Worm (Caenorhabditis elegans) whole organism, L1 larva: ENCODE data around the gene srw-11.

Experiments used
- C16A3.4 ChIP-seq: fragments of 150-350 bp; optimal IDR thresholded peaks from 2 replicates; lab custom pipeline; 2014; ENCODE audit warnings: missing biosample characterization, missing genetic modification characterization
- C34B4.2 ChIP-seq: sonication (generic microtip); optimal IDR thresholded peaks from 2 replicates; lab custom pipeline; 2017; ENCODE audit warnings: mild to moderate bottlenecking, missing genetic modification characterization, missing compliant biosample characterization
- Y116A8C.19 ChIP-seq: sonication (generic microtip); optimal IDR thresholded peaks from 2 replicates; lab custom pipeline; 2016; ENCODE audit warnings: missing compliant biosample characterization, missing genetic modification characterization, borderline replicate concordance
- aly-2 ChIP-seq: fragments of 150-350 bp; optimal IDR thresholded peaks from 2 replicates; lab custom pipeline; 2014; ENCODE audit warnings: missing biosample characterization, missing genetic modification characterization
- ama-1 ChIP-seq: fragments of 150-350 bp; optimal IDR thresholded peaks from 2 replicates; lab custom pipeline; 2014
- blmp-1 ChIP-seq: fragments of 150-350 bp; optimal IDR thresholded peaks from 2 replicates; lab custom pipeline; 2014; ENCODE audit warnings: missing biosample characterization, missing genetic modification characterization
- ceh-8 ChIP-seq: fragments of 200-800 bp; sonication (Bioruptor generic); optimal IDR thresholded peaks from 2 replicates; lab custom pipeline; 2018; ENCODE audit warnings: mild to moderate bottlenecking, missing genetic modification characterization, moderate library complexity, missing compliant biosample characterization
- ceh-88 ChIP-seq: fragments of 200-800 bp; sonication (Bioruptor generic); IDR thresholded peaks from 2 replicates; pipeline ENCODE4 v1.3.6; 2022; ENCODE audit warnings: missing genetic modification characterization, missing compliant biosample characterization
- ceh-90 ChIP-seq: sonication (generic microtip); optimal IDR thresholded peaks from 2 replicates; lab custom pipeline; 2016; ENCODE audit warnings: missing genetic modification characterization, missing compliant biosample characterization
- efl-3 ChIP-seq: fragments of 200-800 bp; sonication (Bioruptor generic); optimal IDR thresholded peaks from 2 replicates; lab custom pipeline; 2018; ENCODE audit warnings: mild to moderate bottlenecking, missing genetic modification characterization, missing compliant biosample characterization
- egl-13 ChIP-seq: sonication (generic microtip); optimal IDR thresholded peaks from 2 replicates; lab custom pipeline; 2016; ENCODE audit warnings: missing genotype, missing genetic modification reagents, missing genetic modification characterization, missing compliant biosample characterization
- egl-27 ChIP-seq, 2 experiments: fragments of 150-350 bp in 1 of 2; sonication (generic microtip); optimal IDR thresholded peaks; 3 replicates each; lab custom pipeline; 2017 to 2018; ENCODE audit warnings: missing biosample characterization in 2 of 2, missing genetic modification characterization in 2 of 2, missing genetic modification reagents in 2 of 2
- elt-2 ChIP-seq: sonication (generic microtip); optimal IDR thresholded peaks from 2 replicates; lab custom pipeline; 2016; ENCODE audit warnings: missing genetic modification characterization, mild to moderate bottlenecking, inconsistent platforms, missing compliant biosample characterization, missing genetic modification reagents
- fkh-4 ChIP-seq: sonication (generic microtip); optimal IDR thresholded peaks from 2 replicates; lab custom pipeline; 2016; ENCODE audit warnings: missing compliant biosample characterization, missing genetic modification characterization, borderline replicate concordance
- fkh-8 ChIP-seq: sonication (generic microtip); optimal IDR thresholded peaks from 2 replicates; lab custom pipeline; 2016; ENCODE audit warnings: mild to moderate bottlenecking, missing genetic modification characterization, missing compliant biosample characterization
- hlh-4 ChIP-seq: sonication (generic microtip); optimal IDR thresholded peaks from 2 replicates; lab custom pipeline; 2016; ENCODE audit warnings: mild to moderate bottlenecking, missing genetic modification characterization, missing compliant biosample characterization
- hpl-2 ChIP-seq: fragments of 150-350 bp; optimal IDR thresholded peaks from 2 replicates; lab custom pipeline; 2014; ENCODE audit warnings: missing biosample characterization, missing genetic modification reagents, missing genetic modification characterization
- isw-1 ChIP-seq: fragments of 200-800 bp; sonication (Bioruptor generic); IDR thresholded peaks from 2 replicates; pipeline ENCODE4 v1.3.6; 2022; ENCODE audit warnings: missing genetic modification characterization, missing compliant biosample characterization
- jun-1 ChIP-seq: fragments of 150-350 bp; optimal IDR thresholded peaks from 2 replicates; lab custom pipeline; 2014; ENCODE audit warnings: missing biosample characterization, missing genetic modification reagents, missing genetic modification characterization
- lin-13 ChIP-seq: fragments of 150-350 bp; optimal IDR thresholded peaks from 2 replicates; lab custom pipeline; 2014; ENCODE audit warnings: missing biosample characterization, missing genetic modification reagents, missing genetic modification characterization
- lin-14 ChIP-seq: fragments of 200-800 bp; sonication (Bioruptor generic); optimal IDR thresholded peaks from 2 replicates; lab custom pipeline; 2018; ENCODE audit warnings: mild to moderate bottlenecking, missing genetic modification characterization, moderate library complexity, missing compliant biosample characterization
- lin-15B ChIP-seq: fragments of 150-350 bp; sonication (generic microtip); optimal IDR thresholded peaks from 3 replicates; lab custom pipeline; 2014; ENCODE audit warnings: missing biosample characterization, missing genetic modification characterization
- lin-35 ChIP-seq, 2 experiments: fragments of 150-350 bp; optimal IDR thresholded peaks; 2 replicates each; lab custom pipeline; 2014; ENCODE audit warnings: missing biosample characterization in 2 of 2, missing genetic modification characterization in 2 of 2, missing genetic modification reagents in 2 of 2
- lin-39 ChIP-seq: fragments of 150-350 bp; optimal IDR thresholded peaks from 2 replicates; lab custom pipeline; 2014; ENCODE audit warnings: missing biosample characterization, missing genetic modification reagents, missing genetic modification characterization
- mab-9 ChIP-seq: fragments of 200-800 bp; sonication (Bioruptor generic); IDR thresholded peaks from 2 replicates; pipeline ENCODE4 v1.3.6; 2022; ENCODE audit warnings: missing genetic modification reagents, missing genetic modification characterization, missing compliant biosample characterization
- mef-2 ChIP-seq: fragments of 150-350 bp; optimal IDR thresholded peaks from 2 replicates; lab custom pipeline; 2014; ENCODE audit warnings: missing biosample characterization, missing genetic modification characterization
- mep-1 ChIP-seq: fragments of 150-350 bp; optimal IDR thresholded peaks from 2 replicates; lab custom pipeline; 2014; ENCODE audit warnings: missing biosample characterization, missing genetic modification characterization
- nhr-11 ChIP-seq: fragments of 150-350 bp; optimal IDR thresholded peaks from 2 replicates; lab custom pipeline; 2014; ENCODE audit warnings: missing biosample characterization, missing genetic modification characterization
- nhr-12 ChIP-seq: sonication (generic microtip); optimal IDR thresholded peaks from 2 replicates; lab custom pipeline; 2017; ENCODE audit warnings: missing biosample characterization, missing genetic modification characterization
- nhr-19 ChIP-seq: fragments of 200-800 bp; sonication (Bioruptor generic); conservative IDR thresholded peaks from 2 replicates; pipeline ENCODE4 v1.3.6; 2022; ENCODE audit warnings: missing genetic modification characterization, missing compliant biosample characterization
- nhr-20 ChIP-seq: sonication (generic microtip); optimal IDR thresholded peaks from 2 replicates; lab custom pipeline; 2016; ENCODE audit warnings: mild to moderate bottlenecking, missing genetic modification characterization, missing compliant biosample characterization
- nhr-77 ChIP-seq: fragments of 150-350 bp; optimal IDR thresholded peaks from 2 replicates; lab custom pipeline; 2014; ENCODE audit warnings: missing biosample characterization, missing genetic modification characterization
- nhr-84 ChIP-seq: sonication (generic microtip); optimal IDR thresholded peaks from 2 replicates; lab custom pipeline; 2017; ENCODE audit warnings: missing biosample characterization, missing genetic modification characterization
- nhr-85 ChIP-seq: sonication (generic microtip); peaks from one replicate; lab custom pipeline; 2016; ENCODE audit warnings: missing genetic modification characterization, inconsistent platforms, missing compliant biosample characterization
- nhr-90 ChIP-seq: sonication (generic microtip); optimal IDR thresholded peaks from 2 replicates; lab custom pipeline; 2016; ENCODE audit warnings: mild to moderate bottlenecking, missing genetic modification characterization, missing compliant biosample characterization; ENCODE audit not compliant: poor library complexity
- pag-3 ChIP-seq: sonication (generic microtip); optimal IDR thresholded peaks from 2 replicates; lab custom pipeline; 2017; ENCODE audit warnings: missing genetic modification characterization, mild to moderate bottlenecking, missing compliant biosample characterization, antibody characterized with exemption, borderline replicate concordance; ENCODE audit not compliant: insufficient read depth
- pax-3 ChIP-seq: fragments of 200-800 bp; sonication (Bioruptor generic); optimal IDR thresholded peaks from 2 replicates; lab custom pipeline; 2018; ENCODE audit warnings: mild to moderate bottlenecking, missing genetic modification characterization, moderate library complexity, missing compliant biosample characterization
- pqm-1 ChIP-seq: sonication (generic microtip); optimal IDR thresholded peaks from 3 replicates; lab custom pipeline; 2017; ENCODE audit warnings: missing biosample characterization, missing genetic modification characterization
- rnt-1 ChIP-seq: sonication (generic microtip); optimal IDR thresholded peaks from 2 replicates; lab custom pipeline; 2016; ENCODE audit warnings: mild to moderate bottlenecking, missing genetic modification characterization, moderate library complexity, missing compliant biosample characterization
- skn-1 ChIP-seq: fragments of 150-350 bp; optimal IDR thresholded peaks from 2 replicates; lab custom pipeline; 2014; ENCODE audit warnings: missing biosample characterization, missing genetic modification characterization
- snu-23 ChIP-seq: sonication (generic microtip); optimal IDR thresholded peaks from 2 replicates; lab custom pipeline; 2016; ENCODE audit warnings: missing genetic modification characterization, missing compliant biosample characterization
- sox-4 ChIP-seq: sonication (generic microtip); optimal IDR thresholded peaks from 2 replicates; lab custom pipeline; 2016; ENCODE audit warnings: missing genetic modification characterization, missing compliant biosample characterization
- sptf-1 ChIP-seq: fragments of 150-350 bp; optimal IDR thresholded peaks from 2 replicates; lab custom pipeline; 2014; ENCODE audit warnings: missing biosample characterization, missing genetic modification characterization
- sup-37 ChIP-seq: fragments of 200-800 bp; sonication (Bioruptor generic); optimal IDR thresholded peaks from 2 replicates; lab custom pipeline; 2018; ENCODE audit warnings: mild to moderate bottlenecking, missing genetic modification characterization, missing compliant biosample characterization
- tlp-1 ChIP-seq: fragments of 150-350 bp; optimal IDR thresholded peaks from 2 replicates; lab custom pipeline; 2014; ENCODE audit warnings: missing biosample characterization, missing genetic modification characterization
- unc-30 ChIP-seq: sonication (generic microtip); optimal IDR thresholded peaks from 2 replicates; lab custom pipeline; 2017; ENCODE audit warnings: missing biosample characterization, missing genetic modification characterization
- unc-86 ChIP-seq: sonication (generic microtip); optimal IDR thresholded peaks from 2 replicates; lab custom pipeline; 2016; ENCODE audit warnings: missing genetic modification characterization, missing compliant biosample characterization
- vab-15 ChIP-seq: sonication (generic microtip); optimal IDR thresholded peaks from 2 replicates; lab custom pipeline; 2017; ENCODE audit warnings: missing genotype, mild to moderate bottlenecking, missing genetic modification characterization, missing compliant biosample characterization
- zag-1 ChIP-seq: fragments of 150-350 bp; optimal IDR thresholded peaks from 2 replicates; lab custom pipeline; 2014; ENCODE audit warnings: missing biosample characterization, missing genetic modification characterization
- zip-4 ChIP-seq: fragments of 200-800 bp; sonication (Bioruptor generic); optimal IDR thresholded peaks from 2 replicates; lab custom pipeline; 2018; ENCODE audit warnings: mild to moderate bottlenecking, missing genetic modification characterization, moderate library complexity, missing compliant biosample characterization
- ztf-4 ChIP-seq: fragments of 150-350 bp; optimal IDR thresholded peaks from 2 replicates; lab custom pipeline; 2014; ENCODE audit warnings: missing biosample characterization, missing genetic modification characterization

Gene srw-11

ce11 chrV:15191971-15192370 is 48.1 kb downstream of the srw-11 start:
- TF ChIP-seq snu-23 (GFP tag; lab: Kevin White, UChicago) (no peak), unc-86 (tag; lab: Kevin White, UChicago) (no peak), blmp-1 (tag; lab: Kevin White, UChicago) (no peak), lin-39 (tag; lab: Kevin White, UChicago) (no peak), nhr-19 (GFP tag; lab: Robert Waterston, UW) (no peak), sptf-1 (tag; lab: Kevin White, UChicago) (no peak), sox-4 (tag; lab: Kevin White, UChicago) (no peak), ama-1 (lab: Kevin White, UChicago) (no peak), mab-9 (GFP tag; lab: Robert Waterston, UW) (no peak), rnt-1 (tag; lab: Kevin White, UChicago) (no peak)
- TF ChIP-seq, all 84 proteins: peak for 0

- TF ChIP-seq mef-2 (tag; lab: Kevin White, UChicago) (peak; percentile 39), isw-1 (GFP tag; lab: Robert Waterston, UW) (no peak), blmp-1 (tag; lab: Kevin White, UChicago) (no peak), Y116A8C.19 (no peak), ceh-8 (GFP tag; lab: Kevin White, UChicago) (no peak), fkh-4 (peak; percentile 9), jun-1 (tag; lab: Kevin White, UChicago) (peak; percentile 45), unc-30 (tag; lab: Kevin White, UChicago) (no peak), fkh-8 (peak; percentile 88), C34B4.2 (tag; lab: Kevin White, UChicago) (peak; percentile 29), lin-15B (tag; lab: Kevin White, UChicago) (peak; percentile 49), sup-37 (GFP tag; lab: Kevin White, UChicago) (no peak), hpl-2 (GFP tag; lab: Kevin White, UChicago) (peak; percentile 11), ceh-90 (tag; lab: Kevin White, UChicago) (no peak), sptf-1 (tag; lab: Kevin White, UChicago) (no peak), lin-14 (GFP tag; lab: Kevin White, UChicago) (peak; percentile 63), aly-2 (no peak), tlp-1 (no peak), snu-23 (GFP tag; lab: Kevin White, UChicago) (peak; percentile 78), nhr-11 (tag; lab: Kevin White, UChicago) (no peak), skn-1 (tag; lab: Kevin White, UChicago) (peak; percentile 67), lin-35 (GFP tag; optimal IDR thresholded peaks at IDR 0.05; lab: Kevin White, UChicago) (peak; percentile 73 to 89), ztf-4 (tag; lab: Kevin White, UChicago) (peak; percentile 78), C16A3.4 (tag; lab: Kevin White, UChicago) (peak; percentile 69), nhr-12 (tag; lab: Kevin White, UChicago) (no peak), nhr-20 (tag; lab: Kevin White, UChicago) (peak; percentile 79), nhr-90 (tag; lab: Kevin White, UChicago) (peak; percentile 75), egl-13 (no peak), nhr-77 (tag; lab: Kevin White, UChicago) (peak; percentile 45), vab-15 (tag; lab: Kevin White, UChicago) (peak; percentile 20), nhr-84 (tag; lab: Kevin White, UChicago) (no peak), ama-1 (lab: Kevin White, UChicago) (peak; percentile 86), zag-1 (tag; lab: Kevin White, UChicago) (no peak), mep-1 (peak; percentile 79), egl-27 (tag; optimal IDR thresholded peaks at IDR 0.05; lab: Kevin White, UChicago) (no peak), hlh-4 (no peak), zip-4 (GFP tag; lab: Kevin White, UChicago) (peak; percentile 29), pqm-1 (tag; lab: Kevin White, UChicago) (no peak), elt-2 (tag; lab: Kevin White, UChicago) (peak; percentile 57), lin-13 (GFP tag; lab: Kevin White, UChicago) (peak; percentile 34), efl-3 (GFP tag; lab: Kevin White, UChicago) (no peak), pag-3 (tag; lab: Kevin White, UChicago) (no peak), pax-3 (tag; lab: Kevin White, UChicago) (peak; percentile 86), nhr-85 (peak; percentile 82), ceh-88 (no peak)
Observed at ce11 chrV:15190903-15191302, 49.2 kb downstream of the srw-11 start, which contains the start of gene Y75B12B.11. Gene Y75B12B.11, plus strand, starts transcription at chrV:15191296.
